Worm (Caenorhabditis elegans): ENCODE data around the gene kel-8.

Gene kel-8

ce11 chrV:2703299-2703698, 32.0 kb downstream of the kel-8 start:
- no peak for TF ChIP-seq crh-2 (tag; optimal IDR thresholded peaks at IDR 0.05)
- no peak for TF ChIP-seq nhr-6 (tag; optimal IDR thresholded peaks at IDR 0.05)
- TF ChIP-seq mab-5 (tag; optimal IDR thresholded peaks at IDR 0.05), result no peak
- TF ChIP-seq elt-3 (tag; optimal IDR thresholded peaks at IDR 0.05), result no peak
- TF ChIP-seq nhr-12 (tag; optimal IDR thresholded peaks at IDR 0.05), result no peak
- TF ChIP-seq F13H6.1 (tag; optimal IDR thresholded peaks at IDR 0.05), result no peak
- no peak for TF ChIP-seq egl-27 (tag; optimal IDR thresholded peaks at IDR 0.05)
- no peak for TF ChIP-seq dmd-4 (tag; optimal IDR thresholded peaks at IDR 0.05)
- TF ChIP-seq aly-2 (tag; optimal IDR thresholded peaks at IDR 0.05), result no peak
- no peak for TF ChIP-seq blmp-1 (tag; optimal IDR thresholded peaks at IDR 0.05; ENCODE audit: insufficient read depth)
- no peak for TF ChIP-seq mdl-1 (tag; optimal IDR thresholded peaks at IDR 0.05)
- TF ChIP-seq nhr-25 (tag; optimal IDR thresholded peaks at IDR 0.05), result no peak
- TF ChIP-seq skn-1 (tag; optimal IDR thresholded peaks at IDR 0.05), result no peak
- no peak for TF ChIP-seq ama-1 (optimal IDR thresholded peaks at IDR 0.05)
- TF ChIP-seq ZK546.5 (tag; optimal IDR thresholded peaks at IDR 0.05), result no peak

- TF ChIP-seq peb-1 (tag; optimal IDR thresholded peaks at IDR 0.05) (no peak), ztf-4 (tag; optimal IDR thresholded peaks at IDR 0.05) (no peak), crh-2 (tag; optimal IDR thresholded peaks at IDR 0.05) (no peak), unc-39 (tag; optimal IDR thresholded peaks at IDR 0.05) (no peak), nhr-11 (tag; optimal IDR thresholded peaks at IDR 0.05) (no peak), nhr-21 (tag; optimal IDR thresholded peaks at IDR 0.05) (no peak), ceh-82 (tag; optimal IDR thresholded peaks at IDR 0.05) (no peak), sma-9 (GFP tag; optimal IDR thresholded peaks at IDR 0.05) (no peak), sma-9 (tag; optimal IDR thresholded peaks at IDR 0.05) (no peak), nhr-237 (tag; optimal IDR thresholded peaks at IDR 0.05) (no peak), C34F6.9 (tag; optimal IDR thresholded peaks at IDR 0.05) (no peak), ZK546.5 (tag; optimal IDR thresholded peaks at IDR 0.05) (no peak), gmeb-1 (tag; optimal IDR thresholded peaks at IDR 0.05) (no peak), ama-1 (optimal IDR thresholded peaks at IDR 0.05) (no peak), ceh-16 (tag; optimal IDR thresholded peaks at IDR 0.05) (no peak), elt-1 (tag; optimal IDR thresholded peaks at IDR 0.05) (no peak), sem-4 (tag; optimal IDR thresholded peaks at IDR 0.05) (no peak), mdl-1 (tag; optimal IDR thresholded peaks at IDR 0.05) (no peak)
These were observed 35.1 kb downstream of the kel-8 start for ce11 chrV:2706379-2706778.

- TF ChIP-seq nhr-10 (tag; optimal IDR thresholded peaks at IDR 0.05) (no peak), nhr-25 (tag; optimal IDR thresholded peaks at IDR 0.05) (no peak), nhr-237 (tag; optimal IDR thresholded peaks at IDR 0.05) (no peak), sma-3 (GFP tag; optimal IDR thresholded peaks at IDR 0.05) (no peak), nhr-21 (tag; optimal IDR thresholded peaks at IDR 0.05) (no peak), ztf-11 (tag; optimal IDR thresholded peaks at IDR 0.05) (no peak), nhr-23 (tag; optimal IDR thresholded peaks at IDR 0.05) (no peak), ama-1 (optimal IDR thresholded peaks at IDR 0.05) (no peak)
These were observed 38.9 kb downstream of the kel-8 start for ce11 chrV:2710192-2710591.

ce11 chrV:2711429-2711828, 40.2 kb downstream of the kel-8 start, which contains the start of gene C24B9.3:
C24B9.3 (minus strand) TSS chrV:2711599.
- TF ChIP-seq sma-9 (GFP tag; optimal IDR thresholded peaks at IDR 0.05), result peak; percentile 39
- no peak for TF ChIP-seq sma-9 (tag; optimal IDR thresholded peaks at IDR 0.05)
- no peak for TF ChIP-seq ztf-4 (tag; optimal IDR thresholded peaks at IDR 0.05)
- no peak for TF ChIP-seq C34F6.9 (tag; optimal IDR thresholded peaks at IDR 0.05)
- TF ChIP-seq gmeb-1 (tag; optimal IDR thresholded peaks at IDR 0.05), result peak; percentile 5
- peak; percentile 69 for TF ChIP-seq fos-1 (tag; optimal IDR thresholded peaks at IDR 0.05)
- TF ChIP-seq nhr-129 (tag; optimal IDR thresholded peaks at IDR 0.05), result no peak
- TF ChIP-seq R02D3.7 (tag; optimal IDR thresholded peaks at IDR 0.05), result no peak
- TF ChIP-seq lin-11 (tag; optimal IDR thresholded peaks at IDR 0.05), result no peak
- no peak for TF ChIP-seq sem-4 (tag; optimal IDR thresholded peaks at IDR 0.05)
- no peak for TF ChIP-seq ztf-11 (tag; optimal IDR thresholded peaks at IDR 0.05)
- TF ChIP-seq nhr-237 (tag; optimal IDR thresholded peaks at IDR 0.05), result no peak
- no peak for TF ChIP-seq egl-27 (tag; optimal IDR thresholded peaks at IDR 0.05)
- peak; percentile 8 for TF ChIP-seq crh-2 (tag; optimal IDR thresholded peaks at IDR 0.05)
- TF ChIP-seq ZK546.5 (tag; optimal IDR thresholded peaks at IDR 0.05), result no peak

ce11 chrV:2713532-2713931, 42.3 kb downstream of the kel-8 start, which contains the start of gene srt-28:
srt-28 (minus strand) TSS chrV:2713632.
- TF ChIP-seq unc-55 (GFP tag; optimal IDR thresholded peaks at IDR 0.05) (no peak), unc-62 (GFP tag; optimal IDR thresholded peaks at IDR 0.05) (no peak), elt-3 (tag; optimal IDR thresholded peaks at IDR 0.05) (no peak), elt-1 (tag; optimal IDR thresholded peaks at IDR 0.05) (no peak), nhr-21 (tag; optimal IDR thresholded peaks at IDR 0.05) (no peak), sma-9 (GFP tag; optimal IDR thresholded peaks at IDR 0.05) (no peak), sma-9 (tag; optimal IDR thresholded peaks at IDR 0.05) (no peak)

Measured in whole organism, L2 larva.